Worm (Caenorhabditis elegans): ENCODE measurements around the gene Y50D4A.5.

Y50D4A.5 gene

ce11 chrV:1226239-1226638, 19.1 kb downstream of the Y50D4A.5 start:
- TF ChIP-seq daf-19 (GFP tag; conservative IDR thresholded peaks at IDR 0.05) (no peak), daf-16 (GFP tag; optimal IDR thresholded peaks at IDR 0.05) (no peak), daf-16 (tag; optimal IDR thresholded peaks at IDR 0.05) (no peak), Y105C5A.15 (GFP tag; IDR thresholded peaks at IDR 0.05) (no peak), T20F7.1 (GFP tag; optimal IDR thresholded peaks at IDR 0.05) (no peak), sdz-12 (GFP tag; optimal IDR thresholded peaks at IDR 0.05) (no peak), nhr-6 (tag; optimal IDR thresholded peaks at IDR 0.05) (no peak), lin-13 (GFP tag; optimal IDR thresholded peaks at IDR 0.05) (no peak), nhr-237 (tag; optimal IDR thresholded peaks at IDR 0.05) (no peak), tra-1 (GFP tag; IDR thresholded peaks at IDR 0.05) (no peak), ZK337.2 (GFP tag; IDR thresholded peaks at IDR 0.05) (no peak), D1046.2 (GFP tag; IDR thresholded peaks at IDR 0.05) (no peak), nhr-111 (GFP tag; optimal IDR thresholded peaks at IDR 0.05) (no peak), zfp-3 (GFP tag; conservative IDR thresholded peaks at IDR 0.05) (no peak), lin-15B (tag; optimal IDR thresholded peaks at IDR 0.05) (no peak)

ce11 chrV:1227756-1228665, 20.9 kb downstream of the Y50D4A.5 start:
- TF ChIP-seq nhr-48 (tag; optimal IDR thresholded peaks at IDR 0.05) (no peak), unc-62 (GFP tag; optimal IDR thresholded peaks at IDR 0.05 in 1 of 2) (peak in 1 of 2 experiments; percentile 85), unc-62 (tag; optimal IDR thresholded peaks at IDR 0.05) (no peak)

- TF ChIP-seq hmg-1.1 (GFP tag; IDR thresholded peaks at IDR 0.05) (no peak), ceh-28 (tag; optimal IDR thresholded peaks at IDR 0.05) (no peak), jun-1 (tag; optimal IDR thresholded peaks at IDR 0.05) (no peak), tra-1 (GFP tag; IDR thresholded peaks at IDR 0.05) (no peak), ceh-20 (GFP tag; IDR thresholded peaks at IDR 0.05) (no peak), zip-2 (tag; optimal IDR thresholded peaks at IDR 0.05) (no peak), skn-1 (tag; optimal IDR thresholded peaks at IDR 0.05) (no peak), set-16 (GFP tag; IDR thresholded peaks at IDR 0.05) (peak; percentile 20; the same call in 1 of the 2 replicates), lin-15B (tag; optimal IDR thresholded peaks at IDR 0.05) (no peak), F26F4.8 (GFP tag; conservative IDR thresholded peaks at IDR 0.05) (no peak), nhr-48 (tag; optimal IDR thresholded peaks at IDR 0.05) (no peak), nhr-25 (tag; optimal IDR thresholded peaks at IDR 0.05; ENCODE audit: borderline replicate concordance, insufficient read depth) (no peak), zip-11 (GFP tag; IDR thresholded peaks at IDR 0.05) (no peak), lir-3 (tag; optimal IDR thresholded peaks at IDR 0.05) (no peak), ztf-11 (tag; optimal IDR thresholded peaks at IDR 0.05) (no peak), F44E2.7 (GFP tag; IDR thresholded peaks at IDR 0.05) (no peak), daf-8 (GFP tag; IDR thresholded peaks at IDR 0.05) (no peak), spr-3 (GFP tag; optimal IDR thresholded peaks at IDR 0.05) (no peak), ceh-62 (tag; optimal IDR thresholded peaks at IDR 0.05) (no peak), madf-9 (GFP tag; conservative IDR thresholded peaks at IDR 0.05) (no peak), pqm-1 (tag; optimal IDR thresholded peaks at IDR 0.05) (no peak), nhr-11 (tag; optimal IDR thresholded peaks at IDR 0.05) (peak; percentile 66), ceh-82 (tag; optimal IDR thresholded peaks at IDR 0.05) (no peak), F10B5.3 (tag; optimal IDR thresholded peaks at IDR 0.05) (no peak), T26A8.4 (GFP tag; IDR thresholded peaks at IDR 0.05) (no peak), unc-39 (tag; optimal IDR thresholded peaks at IDR 0.05) (no peak), ZK337.2 (GFP tag; IDR thresholded peaks at IDR 0.05) (no peak), rbr-2 (tag; optimal IDR thresholded peaks at IDR 0.05) (no peak), zfp-2 (tag; optimal IDR thresholded peaks at IDR 0.05) (no peak), hif-1 (tag; optimal IDR thresholded peaks at IDR 0.05) (peak in 1 of 2 experiments; percentile 17), dmd-6 (GFP tag; IDR thresholded peaks at IDR 0.05) (no peak), ces-1 (GFP tag; optimal IDR thresholded peaks at IDR 0.05) (no peak)
Measured at ce11 chrV:1228884-1229662, 22.0 kb downstream of the Y50D4A.5 start.

Data from whole organism, L4 larva.